Worm (Caenorhabditis elegans) whole organism, early embryonic: ENCODE measurements around the gene F32D8.13.

Experiments
- F13C5.2 ChIP-seq: sonication (generic microtip); optimal IDR thresholded peaks from 2 replicates; lab custom pipeline; 2017; ENCODE audit warnings: mild to moderate bottlenecking, missing genetic modification characterization, inconsistent platforms, missing compliant biosample characterization
- ama-1 ChIP-seq: fragments of 150-350 bp; optimal IDR thresholded peaks from 2 replicates; lab custom pipeline; 2014
- flt-1 ChIP-seq: fragments of 200-800 bp; sonication (Bioruptor generic); IDR thresholded peaks from 2 replicates; pipeline ENCODE4 v1.3.6; 2022; ENCODE audit warnings: missing genetic modification characterization, missing compliant biosample characterization
- hnd-1 ChIP-seq: sonication (generic microtip); optimal IDR thresholded peaks from 2 replicates; lab custom pipeline; 2016; ENCODE audit warnings: missing genetic modification characterization, missing compliant biosample characterization
- scrt-1 ChIP-seq: fragments of 200-800 bp; sonication (Bioruptor generic); IDR thresholded peaks from 2 replicates; pipeline ENCODE4 v1.3.6; 2022; ENCODE audit warnings: missing genetic modification characterization, missing compliant biosample characterization
- tbx-11 ChIP-seq: fragments of 200-800 bp; sonication (Bioruptor generic); IDR thresholded peaks from 2 replicates; pipeline ENCODE4 v1.3.6; 2022; ENCODE audit warnings: missing genetic modification characterization, missing compliant biosample characterization
- tra-4 ChIP-seq: sonication (generic microtip); optimal IDR thresholded peaks from 2 replicates; lab custom pipeline; 2017; ENCODE audit warnings: missing genetic modification characterization, missing compliant biosample characterization

ce11 chrV:10909959-10910358 is 13.6 kb upstream of the F32D8.13 start:
- TF ChIP-seq flt-1, result no peak
- TF ChIP-seq hnd-1 (tag; lab: Kevin White, UChicago), result no peak
- no peak for TF ChIP-seq ama-1 (lab: Kevin White, UChicago)
- no peak for TF ChIP-seq tbx-11 (GFP tag; lab: Robert Waterston, UW)
- TF ChIP-seq tra-4, result no peak
- no peak for TF ChIP-seq scrt-1 (GFP tag; lab: Robert Waterston, UW)
- TF ChIP-seq F13C5.2 (tag; lab: Kevin White, UChicago), result no peak
